Worm (Caenorhabditis elegans): Measurements from ENCODE around the gene K08D8.10.

Gene K08D8.10

ce11 chrIV:12918256-12918655 is 17.9 kb downstream of the K08D8.10 start, which contains the start of gene C32H11.3:
C32H11.3 (plus strand) TSS chrIV:12918556.
- TF ChIP-seq rnt-1 (tag; optimal IDR thresholded peaks at IDR 0.05): no peak
- TF ChIP-seq fkh-6 (tag; optimal IDR thresholded peaks at IDR 0.05): no peak
- no peak for TF ChIP-seq ceh-30 (tag; optimal IDR thresholded peaks at IDR 0.05)

ce11 chrIV:12920553-12920952 is 20.2 kb downstream of the K08D8.10 start:
- TF ChIP-seq nfya-1 (tag; optimal IDR thresholded peaks at IDR 0.05): no peak
- no peak for TF ChIP-seq pros-1 (tag; optimal IDR thresholded peaks at IDR 0.05)
- TF ChIP-seq pqm-1 (tag; optimal IDR thresholded peaks at IDR 0.05): no peak
- no peak for TF ChIP-seq sdc-2 (tag; optimal IDR thresholded peaks at IDR 0.05)

ce11 chrIV:12921027-12921426 is 20.7 kb downstream of the K08D8.10 start, which contains the start of gene C32H11.4:
C32H11.4 (plus strand) TSS chrIV:12921264.
- TF ChIP-seq ahr-1 (tag; optimal IDR thresholded peaks at IDR 0.05): no peak
- TF ChIP-seq ceh-34 (tag; optimal IDR thresholded peaks at IDR 0.05): no peak
- TF ChIP-seq hlh-15 (tag; optimal IDR thresholded peaks at IDR 0.05): no peak
- TF ChIP-seq Y22D7AL.16 (tag; optimal IDR thresholded peaks at IDR 0.05): no peak
- TF ChIP-seq ceh-22 (tag; optimal IDR thresholded peaks at IDR 0.05): no peak
- TF ChIP-seq sox-4 (tag; optimal IDR thresholded peaks at IDR 0.05): no peak
- no peak for TF ChIP-seq madf-2 (tag; optimal IDR thresholded peaks at IDR 0.05)
- TF ChIP-seq fkh-6 (tag; optimal IDR thresholded peaks at IDR 0.05): no peak
- TF ChIP-seq hlh-13 (GFP tag; optimal IDR thresholded peaks at IDR 0.05): no peak
- no peak for TF ChIP-seq pat-9 (tag; optimal IDR thresholded peaks at IDR 0.05)
- no peak for TF ChIP-seq C08G9.2 (tag; optimal IDR thresholded peaks at IDR 0.05)
- TF ChIP-seq ceh-14 (tag; optimal IDR thresholded peaks at IDR 0.05): no peak
- TF ChIP-seq elt-4 (tag; optimal IDR thresholded peaks at IDR 0.05): no peak
- no peak for TF ChIP-seq elt-2 (tag; optimal IDR thresholded peaks at IDR 0.05)
- TF ChIP-seq K09A11.1 (tag; optimal IDR thresholded peaks at IDR 0.05; ENCODE audit: insufficient read depth): no peak
- TF ChIP-seq tbx-7 (tag; optimal IDR thresholded peaks at IDR 0.05): no peak
- TF ChIP-seq sdc-2 (tag; optimal IDR thresholded peaks at IDR 0.05): no peak
- no peak for TF ChIP-seq F13H6.1 (tag; optimal IDR thresholded peaks at IDR 0.05)
- TF ChIP-seq mec-3 (tag; optimal IDR thresholded peaks at IDR 0.05; ENCODE audit: borderline replicate concordance): no peak
- TF ChIP-seq dmd-4 (tag; optimal IDR thresholded peaks at IDR 0.05; ENCODE audit: borderline replicate concordance): no peak

- TF ChIP-seq che-1 (tag; optimal IDR thresholded peaks at IDR 0.05): no peak
- no peak for TF ChIP-seq pha-2 (tag; optimal IDR thresholded peaks at IDR 0.05)
- no peak for TF ChIP-seq F13H6.1 (tag; optimal IDR thresholded peaks at IDR 0.05)
- TF ChIP-seq odd-2 (tag; optimal IDR thresholded peaks at IDR 0.05): no peak
- TF ChIP-seq ahr-1 (tag; optimal IDR thresholded peaks at IDR 0.05): no peak
- no peak for TF ChIP-seq ama-1 (optimal IDR thresholded peaks at IDR 0.05)
- no peak for TF ChIP-seq ceh-18 (tag; optimal IDR thresholded peaks at IDR 0.05)
- no peak for TF ChIP-seq elt-4 (tag; optimal IDR thresholded peaks at IDR 0.05)
- TF ChIP-seq pros-1 (tag; optimal IDR thresholded peaks at IDR 0.05): no peak
- TF ChIP-seq pha-4 (tag; optimal IDR thresholded peaks at IDR 0.05): no peak
These were observed 24.0 kb downstream of the K08D8.10 start, which contains the start of gene srlf-4 for ce11 chrIV:12924332-12924731. srlf-4 (minus strand) TSS chrIV:12924432.

- TF ChIP-seq ceh-45 (GFP tag; IDR thresholded peaks at IDR 0.05): no peak
- TF ChIP-seq rnt-1 (tag; optimal IDR thresholded peaks at IDR 0.05): no peak
- no peak for TF ChIP-seq pha-4 (tag; optimal IDR thresholded peaks at IDR 0.05)
- TF ChIP-seq ref-2 (tag; optimal IDR thresholded peaks at IDR 0.05): no peak
- TF ChIP-seq sox-4 (tag; optimal IDR thresholded peaks at IDR 0.05): no peak
- TF ChIP-seq tbx-2 (tag; optimal IDR thresholded peaks at IDR 0.05): no peak
- TF ChIP-seq ceh-24 (tag; optimal IDR thresholded peaks at IDR 0.05): no peak
- TF ChIP-seq dve-1 (tag; optimal IDR thresholded peaks at IDR 0.05): no peak
- no peak for TF ChIP-seq F13H6.1 (tag; optimal IDR thresholded peaks at IDR 0.05)
- TF ChIP-seq ceh-19 (GFP tag; optimal IDR thresholded peaks at IDR 0.05): no peak
- TF ChIP-seq elt-4 (tag; optimal IDR thresholded peaks at IDR 0.05): no peak
- no peak for TF ChIP-seq hlh-15 (tag; optimal IDR thresholded peaks at IDR 0.05)
- TF ChIP-seq nhr-232 (tag; optimal IDR thresholded peaks at IDR 0.05): no peak
- TF ChIP-seq npax-4 (tag; optimal IDR thresholded peaks at IDR 0.05): no peak
- TF ChIP-seq ama-1 (optimal IDR thresholded peaks at IDR 0.05): no peak
- no peak for TF ChIP-seq hlh-6 (tag; optimal IDR thresholded peaks at IDR 0.05)
- TF ChIP-seq mec-3 (tag; optimal IDR thresholded peaks at IDR 0.05; ENCODE audit: borderline replicate concordance): no peak
- no peak for TF ChIP-seq madf-2 (tag; optimal IDR thresholded peaks at IDR 0.05)
- no peak for TF ChIP-seq hlh-30 (tag; optimal IDR thresholded peaks at IDR 0.05; ENCODE audit: insufficient read depth)
- TF ChIP-seq nhr-11 (tag; optimal IDR thresholded peaks at IDR 0.05): no peak
These were observed 26.3 kb downstream of the K08D8.10 start, which contains the start of gene srlf-5 for ce11 chrIV:12926639-12927038. srlf-5 (minus strand) TSS chrIV:12926739.

Data from whole organism, late embryonic.